Fruit fly (Drosophila melanogaster) whole organism, embryonic: ENCODE measurements around the gene pico.

Experiments
- BtbVII ChIP-seq: fragments of 200-800 bp; sonication (Bioruptor generic); optimal IDR thresholded peaks from 3 replicates; lab custom pipeline; 2017; ENCODE audit warnings: missing biosample characterization, mild to moderate bottlenecking, missing genetic modification characterization
- CG10267 ChIP-seq: fragments of 200-800 bp; sonication (Bioruptor generic); optimal IDR thresholded peaks from 2 replicates; lab custom pipeline; 2018; ENCODE audit warnings: missing biosample characterization, mild to moderate bottlenecking, missing genetic modification characterization, moderate library complexity
- CG10543 ChIP-seq: fragments of 200-800 bp; sonication (Bioruptor generic); optimal IDR thresholded peaks from 3 replicates; lab custom pipeline; 2017; ENCODE audit warnings: missing biosample characterization, mild to moderate bottlenecking, missing genetic modification characterization, moderate library complexity
- CG10565 ChIP-seq: fragments of 200-800 bp; sonication (Bioruptor generic); optimal IDR thresholded peaks from 3 replicates; lab custom pipeline; 2016; ENCODE audit warnings: missing biosample characterization, mild to moderate bottlenecking, missing genetic modification characterization
- CG10654 ChIP-seq: fragments of 200-800 bp; sonication (Bioruptor generic); optimal IDR thresholded peaks from 2 replicates; lab custom pipeline; 2016; ENCODE audit warnings: missing biosample characterization, missing genetic modification characterization
- CG11456 ChIP-seq: fragments of 200-800 bp; sonication (Bioruptor generic); IDR thresholded peaks from 3 replicates; pipeline ENCODE4 v1.3.6; 2022; ENCODE audit warnings: missing biosample characterization, missing genetic modification characterization
- CG11695 ChIP-seq: fragments of 200-800 bp; sonication (Bioruptor generic); IDR thresholded peaks from 3 replicates; pipeline ENCODE4 v1.3.6; 2022; ENCODE audit warnings: missing biosample characterization, missing genetic modification characterization
- CG12104 ChIP-seq: fragments of 200-800 bp; sonication (Bioruptor generic); optimal IDR thresholded peaks from 3 replicates; lab custom pipeline; 2016; ENCODE audit warnings: missing biosample characterization, missing genetic modification characterization
- CG12299 ChIP-seq: fragments of 200-800 bp; sonication (Bioruptor generic); optimal IDR thresholded peaks from 2 replicates; lab custom pipeline; 2018; ENCODE audit warnings: missing biosample characterization, mild to moderate bottlenecking, missing genetic modification characterization
- CG14441 ChIP-seq: fragments of 200-800 bp; sonication (Bioruptor generic); IDR thresholded peaks from 2 replicates; pipeline ENCODE4 v1.3.6; 2022; ENCODE audit warnings: missing biosample characterization, missing genetic modification characterization
- CG15269 ChIP-seq: fragments of 200-800 bp; sonication (Bioruptor generic); optimal IDR thresholded peaks from 2 replicates; lab custom pipeline; 2018; ENCODE audit warnings: missing biosample characterization, mild to moderate bottlenecking, missing genetic modification characterization, moderate library complexity
- CG1529 ChIP-seq: fragments of 200-800 bp; sonication (Bioruptor generic); optimal IDR thresholded peaks from 3 replicates; lab custom pipeline; 2018; ENCODE audit warnings: missing biosample characterization, missing genetic modification characterization
- CG16815 ChIP-seq: fragments of 200-800 bp; sonication (Bioruptor generic); optimal IDR thresholded peaks from 3 replicates; lab custom pipeline; 2017; ENCODE audit warnings: missing biosample characterization, mild to moderate bottlenecking, missing genetic modification characterization
- CG16863 ChIP-seq: fragments of 200-800 bp; sonication (Bioruptor generic); optimal IDR thresholded peaks from 3 replicates; lab custom pipeline; 2016; ENCODE audit warnings: missing biosample characterization, missing genetic modification characterization
- CG18619 ChIP-seq: fragments of 200-800 bp; sonication (Bioruptor generic); optimal IDR thresholded peaks from 3 replicates; lab custom pipeline; 2017; ENCODE audit warnings: missing biosample characterization, mild to moderate bottlenecking, missing genetic modification characterization
- CG2875 ChIP-seq: fragments of 200-800 bp; sonication (Bioruptor generic); optimal IDR thresholded peaks from 2 replicates; lab custom pipeline; 2017; ENCODE audit warnings: missing biosample characterization, mild to moderate bottlenecking, missing genetic modification characterization, missing genetic modification reagents
- CG31224 ChIP-seq: fragments of 200-800 bp; sonication (Bioruptor generic); IDR thresholded peaks from 2 replicates; pipeline ENCODE4 v1.3.6; 2022; ENCODE audit warnings: missing biosample characterization, missing genetic modification characterization
- CG4707 ChIP-seq: fragments of 200-800 bp; sonication (Bioruptor generic); optimal IDR thresholded peaks from 2 replicates; lab custom pipeline; 2018; ENCODE audit warnings: missing biosample characterization, mild to moderate bottlenecking, missing genetic modification characterization, moderate library complexity
- CG7987 ChIP-seq: fragments of 200-800 bp; sonication (Bioruptor generic); optimal IDR thresholded peaks from 2 replicates; lab custom pipeline; 2018; ENCODE audit warnings: missing biosample characterization, mild to moderate bottlenecking, missing genetic modification characterization, moderate library complexity
- CG8089 ChIP-seq: fragments of 200-800 bp; sonication (Bioruptor generic); optimal IDR thresholded peaks from 3 replicates; lab custom pipeline; 2016; ENCODE audit warnings: missing biosample characterization, missing genetic modification characterization
- CG8944 ChIP-seq: fragments of 200-800 bp; sonication (Bioruptor generic); optimal IDR thresholded peaks from 3 replicates; lab custom pipeline; 2016; ENCODE audit warnings: missing biosample characterization, missing genetic modification characterization
- CG9437 ChIP-seq: fragments of 200-800 bp; sonication (Bioruptor generic); optimal IDR thresholded peaks from 2 replicates; lab custom pipeline; 2018; ENCODE audit warnings: missing biosample characterization, mild to moderate bottlenecking, missing genetic modification characterization
- CrebB ChIP-seq: fragments of 200-800 bp; sonication (Bioruptor generic); optimal IDR thresholded peaks from 3 replicates; lab custom pipeline; 2018; ENCODE audit warnings: missing biosample characterization, mild to moderate bottlenecking, missing genetic modification characterization
- Dad ChIP-seq: fragments of 200-800 bp; sonication (Bioruptor generic); optimal IDR thresholded peaks from 3 replicates; lab custom pipeline; 2016; ENCODE audit warnings: missing biosample characterization, missing genetic modification characterization
- E2f1 ChIP-seq: fragments of 200-800 bp; sonication (Bioruptor generic); IDR thresholded peaks from 2 replicates; pipeline ENCODE4 v1.3.6; 2022; ENCODE audit warnings: missing biosample characterization, missing genetic modification characterization
- HHEX ChIP-seq: fragments of 200-800 bp; sonication (Bioruptor generic); optimal IDR thresholded peaks from 3 replicates; lab custom pipeline; 2017; ENCODE audit warnings: missing biosample characterization, mild to moderate bottlenecking, missing genetic modification characterization, missing genetic modification reagents
- HLH3B ChIP-seq: fragments of 200-800 bp; sonication (Bioruptor generic); IDR thresholded peaks from 2 replicates; pipeline ENCODE4 v1.3.6; 2022; ENCODE audit warnings: missing biosample characterization, missing genetic modification characterization
- HmgD ChIP-seq: fragments of 200-800 bp; sonication (Bioruptor generic); optimal IDR thresholded peaks from 3 replicates; lab custom pipeline; 2016; ENCODE audit warnings: missing biosample characterization, missing genetic modification characterization
- Lim3 ChIP-seq: fragments of 200-800 bp; sonication (Bioruptor generic); IDR thresholded peaks from 2 replicates; pipeline ENCODE4 v1.3.6; 2022; ENCODE audit warnings: missing biosample characterization, missing genetic modification characterization
- Mad ChIP-seq: fragments of 200-800 bp; sonication (Bioruptor generic); optimal IDR thresholded peaks from 2 replicates; lab custom pipeline; 2016; ENCODE audit warnings: missing biosample characterization, missing genetic modification characterization
- Myb ChIP-seq: fragments of 200-800 bp; sonication (Bioruptor generic); optimal IDR thresholded peaks from 2 replicates; lab custom pipeline; 2016; ENCODE audit warnings: missing biosample characterization, missing genetic modification characterization
- NFAT ChIP-seq: fragments of 200-800 bp; sonication (Bioruptor generic); IDR thresholded peaks from 2 replicates; pipeline ENCODE4 v1.3.6; 2022; ENCODE audit warnings: missing biosample characterization, missing genetic modification characterization
- Sry-δ ChIP-seq: fragments of 200-800 bp; sonication (Bioruptor generic); optimal IDR thresholded peaks from 2 replicates; lab custom pipeline; 2016; ENCODE audit warnings: missing biosample characterization, missing genetic modification characterization
- YL-1 ChIP-seq: fragments of 200-800 bp; sonication (Bioruptor generic); optimal IDR thresholded peaks from 3 replicates; lab custom pipeline; 2017; ENCODE audit warnings: missing biosample characterization, mild to moderate bottlenecking, missing genetic modification characterization
- ara ChIP-seq: fragments of 200-800 bp; sonication (Bioruptor generic); IDR thresholded peaks from 2 replicates; pipeline ENCODE4 v1.3.6; 2022; ENCODE audit warnings: missing biosample characterization, missing genetic modification characterization
- en ChIP-seq: fragments of 200-800 bp; sonication (Bioruptor generic); optimal IDR thresholded peaks from 2 replicates; lab custom pipeline; 2016; ENCODE audit warnings: missing biosample characterization, missing genetic modification characterization
- eyg ChIP-seq: fragments of 200-800 bp; sonication (Bioruptor generic); optimal IDR thresholded peaks from 3 replicates; lab custom pipeline; 2016; ENCODE audit warnings: missing biosample characterization, missing genetic modification characterization
- ftz-f1 ChIP-seq: fragments of 200-800 bp; sonication (Bioruptor generic); optimal IDR thresholded peaks from 2 replicates; lab custom pipeline; 2016; ENCODE audit warnings: missing biosample characterization, missing genetic modification characterization
- gfzf ChIP-seq: fragments of 200-800 bp; sonication (Bioruptor generic); optimal IDR thresholded peaks from 2 replicates; lab custom pipeline; 2016; ENCODE audit warnings: missing biosample characterization, mild to moderate bottlenecking, missing genetic modification characterization, moderate library complexity
- ham ChIP-seq: fragments of 200-800 bp; sonication (Bioruptor generic); IDR thresholded peaks from 2 replicates; pipeline ENCODE4 v1.3.6; 2022; ENCODE audit warnings: missing biosample characterization, missing genetic modification characterization
- her ChIP-seq: fragments of 200-800 bp; sonication (Bioruptor generic); optimal IDR thresholded peaks from 2 replicates; lab custom pipeline; 2016; ENCODE audit warnings: missing biosample characterization, missing genetic modification characterization
- kay ChIP-seq: fragments of 200-800 bp; sonication (Bioruptor generic); optimal IDR thresholded peaks from 2 replicates; lab custom pipeline; 2016; ENCODE audit warnings: missing biosample characterization, missing genetic modification characterization
- pnt ChIP-seq: fragments of 200-800 bp; sonication (Bioruptor generic); optimal IDR thresholded peaks from 3 replicates; lab custom pipeline; 2016; ENCODE audit warnings: missing biosample characterization, missing genetic modification characterization
- rib ChIP-seq: fragments of 200-800 bp; sonication (Bioruptor generic); IDR thresholded peaks from 2 replicates; pipeline ENCODE4 v1.3.6; 2022; ENCODE audit warnings: missing biosample characterization, missing genetic modification characterization
- ro ChIP-seq: fragments of 200-800 bp; sonication (Bioruptor generic); IDR thresholded peaks from 2 replicates; pipeline ENCODE4 v1.3.6; 2022; ENCODE audit warnings: missing biosample characterization, missing genetic modification characterization
- slp2 ChIP-seq: fragments of 200-800 bp; sonication (Bioruptor generic); optimal IDR thresholded peaks from 2 replicates; lab custom pipeline; 2016; ENCODE audit warnings: missing biosample characterization, missing genetic modification characterization
- ssp ChIP-seq: fragments of 200-800 bp; sonication (Bioruptor generic); IDR thresholded peaks from 2 replicates; pipeline ENCODE4 v1.3.6; 2022; ENCODE audit warnings: missing biosample characterization, missing genetic modification characterization
- tna ChIP-seq: fragments of 200-800 bp; sonication (Bioruptor generic); IDR thresholded peaks from 2 replicates; pipeline ENCODE4 v1.3.6; 2022; ENCODE audit warnings: missing biosample characterization, missing genetic modification characterization; ENCODE audit not compliant: partially characterized antibody
- tup ChIP-seq: fragments of 200-800 bp; sonication (Bioruptor generic); optimal IDR thresholded peaks from 2 replicates; lab custom pipeline; 2016; ENCODE audit warnings: missing biosample characterization, mild to moderate bottlenecking, missing genetic modification characterization, moderate library complexity
- twi ChIP-seq: fragments of 200-800 bp; optimal IDR thresholded peaks from 2 replicates; lab custom pipeline; 2019; ENCODE audit warnings: missing biosample characterization, mild to moderate bottlenecking, missing genetic modification characterization, moderate library complexity

Gene pico

DNA sequence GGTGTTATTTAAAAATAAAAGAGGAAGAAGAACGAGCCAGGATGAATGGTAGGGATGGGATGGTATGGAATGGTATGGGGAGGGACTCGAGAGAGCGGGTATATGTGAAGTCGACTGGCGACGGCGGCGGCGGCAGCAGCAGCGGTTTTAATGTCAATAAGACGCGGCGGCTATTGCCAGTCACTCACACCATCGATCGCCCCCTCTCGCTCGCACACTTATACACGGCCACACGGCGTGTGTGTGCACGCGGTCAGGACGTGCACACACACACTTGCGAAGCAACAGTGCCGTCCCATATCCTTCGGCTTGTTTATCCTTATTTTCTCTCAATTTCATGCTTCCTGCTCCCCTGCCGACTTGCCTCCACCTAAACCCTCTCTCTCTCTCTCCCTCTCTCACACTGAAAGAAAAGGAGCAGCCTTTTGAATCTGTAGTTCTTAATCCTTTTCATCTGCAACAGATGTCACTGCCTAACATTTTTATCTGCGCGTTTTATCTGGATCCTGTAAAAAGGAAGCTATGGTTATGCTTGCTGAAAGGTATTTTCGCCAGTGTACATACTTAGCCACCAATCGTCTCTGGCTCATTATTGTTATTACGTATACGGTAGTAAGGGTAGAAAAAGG lies 37.4 kb upstream of the pico start (continued):
- TF ChIP-seq CG11695: peak; percentile 55; the same call in 1 of the 3 replicates
- TF ChIP-seq CG2875: peak; percentile 56
- peak; percentile 72 for TF ChIP-seq Myb (GFP tag; lab: Kevin White, UChicago)
- TF ChIP-seq NFAT (GFP tag; lab: Robert Waterston, UW): peak; percentile 78
- TF ChIP-seq rib (GFP tag; lab: Robert Waterston, UW): peak; percentile 79
- TF ChIP-seq CG10654 (GFP tag; lab: Kevin White, UChicago): peak; percentile 83
- peak; percentile 59 for TF ChIP-seq CG12104 (GFP tag; lab: Kevin White, UChicago)
- TF ChIP-seq pnt (GFP tag; lab: Kevin White, UChicago): peak; percentile 91
- TF ChIP-seq Mad (GFP tag; lab: Kevin White, UChicago): peak; percentile 85
- TF ChIP-seq CG11456 (GFP tag; lab: Robert Waterston, UW): peak; percentile 87
- TF ChIP-seq tna (GFP tag; lab: Robert Waterston, UW): no peak
- peak; percentile 71 for TF ChIP-seq CG4707 (GFP tag; lab: Kevin White, UChicago)
- no peak; the same call in 1 of the 2 replicates for TF ChIP-seq ham
- TF ChIP-seq BtbVII (GFP tag; lab: Kevin White, UChicago): peak; percentile 71
- peak; percentile 84 for TF ChIP-seq CG8089 (GFP tag; lab: Kevin White, UChicago)
- peak; percentile 85 for TF ChIP-seq HLH3B (GFP tag; lab: Robert Waterston, UW)
- peak; percentile 71 for TF ChIP-seq tup
- peak; percentile 67 for TF ChIP-seq CG7987 (GFP tag; lab: Kevin White, UChicago)
- TF ChIP-seq CG14441 (GFP tag; lab: Robert Waterston, UW): peak; percentile 82
- no peak for TF ChIP-seq Lim3 (GFP tag; lab: Robert Waterston, UW)
- TF ChIP-seq CG10565: no peak
- peak; percentile 83 for TF ChIP-seq Dad (GFP tag; lab: Kevin White, UChicago)
- TF ChIP-seq her (GFP tag; lab: Kevin White, UChicago): peak; percentile 86
- TF ChIP-seq kay (GFP tag; lab: Kevin White, UChicago): peak; percentile 35
- TF ChIP-seq CG8944: peak; percentile 90
- TF ChIP-seq CG1529 (GFP tag; lab: Kevin White, UChicago): peak; percentile 60
- peak; percentile 85 for TF ChIP-seq CG18619 (GFP tag; lab: Kevin White, UChicago)
- TF ChIP-seq CG10267: peak; percentile 80
- TF ChIP-seq CG10543 (GFP tag; lab: Kevin White, UChicago): peak; percentile 18
- peak; percentile 59 for TF ChIP-seq twi (tag; lab: Kevin White, UChicago)
- peak; percentile 73 for TF ChIP-seq CG31224
- TF ChIP-seq slp2 (GFP tag; lab: Kevin White, UChicago): peak; percentile 81
- TF ChIP-seq ro: peak; percentile 56; the same call in 1 of the 2 replicates
- TF ChIP-seq E2f1 (GFP tag; lab: Robert Waterston, UW): peak; percentile 68
- TF ChIP-seq CG12299 (tag; lab: Kevin White, UChicago): peak; percentile 72
- TF ChIP-seq YL-1 (GFP tag; lab: Kevin White, UChicago): peak; percentile 21
- TF ChIP-seq ftz-f1: no peak
- peak; percentile 63 for TF ChIP-seq ssp (GFP tag; lab: Robert Waterston, UW)
- TF ChIP-seq en (GFP tag; lab: Kevin White, UChicago): peak; percentile 78
- peak; percentile 86 for TF ChIP-seq CG15269 (tag; lab: Kevin White, UChicago)
- TF ChIP-seq Sry-δ (GFP tag; lab: Kevin White, UChicago): peak; percentile 36
- peak; percentile 81 for TF ChIP-seq ara (GFP tag; lab: Robert Waterston, UW)
- peak; percentile 64 for TF ChIP-seq eyg (GFP tag; lab: Kevin White, UChicago)
- TF ChIP-seq CG9437 (GFP tag; lab: Kevin White, UChicago): peak; percentile 53
- TF ChIP-seq HmgD (GFP tag; lab: Kevin White, UChicago): peak; percentile 48
- peak; percentile 81 for TF ChIP-seq HHEX (GFP tag; lab: Kevin White, UChicago)
- peak; percentile 81 for TF ChIP-seq CG16863
- TF ChIP-seq CG16815 (GFP tag; lab: Kevin White, UChicago): peak; percentile 88
- TF ChIP-seq CrebB: peak; percentile 69
- TF ChIP-seq gfzf (GFP tag; lab: Kevin White, UChicago): no peak
